Worm (Caenorhabditis elegans): ENCODE results near the gene T22E5.1.

DNA sequence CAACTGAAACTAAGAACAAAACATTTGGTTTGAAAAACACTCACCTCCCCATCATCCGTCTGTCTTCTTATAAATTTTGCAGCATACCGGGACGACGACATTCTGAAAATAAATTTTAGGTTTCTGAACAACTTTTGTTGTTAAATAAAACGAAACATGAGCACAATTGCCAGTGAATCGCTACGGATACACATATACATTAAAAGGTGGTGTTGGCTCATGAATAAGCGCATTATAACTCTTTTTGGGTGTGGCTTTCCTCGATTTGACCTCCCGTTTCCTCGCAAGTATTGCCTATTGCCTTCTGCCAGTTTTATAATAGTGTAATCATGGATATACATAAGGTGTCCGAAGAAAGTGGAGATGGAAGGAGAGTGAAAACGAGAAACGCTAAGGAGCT lies 21.2 kb upstream of the T22E5.1 start, which contains the start of gene igcm-2:
- TF ChIP-seq hnd-1 (tag; optimal IDR thresholded peaks at IDR 0.05) (no peak), ceh-13 (GFP tag; optimal IDR thresholded peaks at IDR 0.05) (no peak), flt-1 (GFP tag; IDR thresholded peaks at IDR 0.05) (no peak), sea-1 (GFP tag; conservative IDR thresholded peaks at IDR 0.05) (no peak), ama-1 (optimal IDR thresholded peaks at IDR 0.05) (no peak), tbx-11 (GFP tag; IDR thresholded peaks at IDR 0.05) (no peak), B0310.2 (tag; optimal IDR thresholded peaks at IDR 0.05) (no peak), ceh-36 (tag; optimal IDR thresholded peaks at IDR 0.05) (no peak), tbx-37 (GFP tag; conservative IDR thresholded peaks at IDR 0.05) (no peak), ets-7 (tag; optimal IDR thresholded peaks at IDR 0.05) (no peak), hmbx-1 (tag; optimal IDR thresholded peaks at IDR 0.05) (no peak)

Data from whole organism, early embryonic.